Fruit fly (Drosophila melanogaster): ENCODE measurements around the gene PGRP-SA.

The PGRP-SA gene

dm6 chrX:11548701-11549100, 12.7 kb upstream of the PGRP-SA start (continued):
- TF ChIP-seq Stat92E (GFP tag; optimal IDR thresholded peaks at IDR 0.05), result no peak
- no peak for TF ChIP-seq bigmax (GFP tag; optimal IDR thresholded peaks at IDR 0.05)
- TF ChIP-seq Awh (GFP tag; IDR thresholded peaks at IDR 0.05), result no peak
- TF ChIP-seq dysf (GFP tag; IDR thresholded peaks at IDR 0.05), result no peak
- no peak for TF ChIP-seq Fer1 (GFP tag; optimal IDR thresholded peaks at IDR 0.05)
- no peak for TF ChIP-seq wor (GFP tag; IDR thresholded peaks at IDR 0.05)
- no peak for TF ChIP-seq Elba2 (GFP tag; optimal IDR thresholded peaks at IDR 0.05)
- TF ChIP-seq H15 (GFP tag; IDR thresholded peaks at IDR 0.05), result no peak
- no peak for TF ChIP-seq Atf6 (GFP tag; IDR thresholded peaks at IDR 0.05)
- TF ChIP-seq bsh (GFP tag; optimal IDR thresholded peaks at IDR 0.05), result peak; percentile 57 to 69
- 0 out of 2 replicates have a peak, but pooled peaks have one; percentile 10 for TF ChIP-seq HLH3B (GFP tag; IDR thresholded peaks at IDR 0.05)
- TF ChIP-seq CG6689 (GFP tag; IDR thresholded peaks at IDR 0.05), result peak; percentile 38; the same call in 1 of the 2 replicates
- TF ChIP-seq grau (tag; optimal IDR thresholded peaks at IDR 0.05), result peak; percentile 43
- TF ChIP-seq CG3995 (GFP tag; optimal IDR thresholded peaks at IDR 0.05), result no peak
- TF ChIP-seq CG6813 (GFP tag; optimal IDR thresholded peaks at IDR 0.05), result peak; percentile 14
- no peak for TF ChIP-seq CG13123 (GFP tag; optimal IDR thresholded peaks at IDR 0.05)
- TF ChIP-seq Dp (GFP tag; optimal IDR thresholded peaks at IDR 0.05), result no peak
- no peak for TF ChIP-seq vfl (GFP tag; optimal IDR thresholded peaks at IDR 0.05)
- TF ChIP-seq sim (GFP tag; IDR thresholded peaks at IDR 0.05), result no peak
- no peak for TF ChIP-seq Ada2b (GFP tag; IDR thresholded peaks at IDR 0.05)
- no peak for TF ChIP-seq h (optimal IDR thresholded peaks at IDR 0.05)
- TF ChIP-seq Vsx1 (GFP tag; optimal IDR thresholded peaks at IDR 0.05), result no peak
- TF ChIP-seq jumu (GFP tag; optimal IDR thresholded peaks at IDR 0.05), result peak; percentile 57
- TF ChIP-seq CG2120 (GFP tag; optimal IDR thresholded peaks at IDR 0.05), result peak; percentile 16
- TF ChIP-seq vvl (GFP tag; IDR thresholded peaks at IDR 0.05), result peak; percentile 57
- peak; percentile 30 for TF ChIP-seq CG8359 (GFP tag; optimal IDR thresholded peaks at IDR 0.05; ENCODE audit: borderline replicate concordance)
- no peak for TF ChIP-seq dimm (GFP tag; IDR thresholded peaks at IDR 0.05)
- TF ChIP-seq amos (GFP tag; IDR thresholded peaks at IDR 0.05; ENCODE audit: partially characterized antibody), result no peak
- no peak for TF ChIP-seq psq (GFP tag; optimal IDR thresholded peaks at IDR 0.05)
- peak; percentile 59 for TF ChIP-seq CG7839 (tag; optimal IDR thresholded peaks at IDR 0.05)
- peak; percentile 19 for TF ChIP-seq slp2 (GFP tag; optimal IDR thresholded peaks at IDR 0.05)
- no peak for TF ChIP-seq ssp (GFP tag; IDR thresholded peaks at IDR 0.05)
- 0 out of 2 replicates have a peak, but pooled peaks have one; percentile 16 for TF ChIP-seq CG9215 (GFP tag; IDR thresholded peaks at IDR 0.05)
- TF ChIP-seq CG8478 (optimal IDR thresholded peaks at IDR 0.05), result no peak
- TF ChIP-seq ro (GFP tag; IDR thresholded peaks at IDR 0.05), result no peak
- TF ChIP-seq CG11398 (GFP tag; optimal IDR thresholded peaks at IDR 0.05), result peak; percentile 50
- peak; percentile 30 for TF ChIP-seq MTF-1 (GFP tag; optimal IDR thresholded peaks at IDR 0.05; ENCODE audit: borderline replicate concordance)
- TF ChIP-seq lbe (GFP tag; optimal IDR thresholded peaks at IDR 0.05), result no peak
- TF ChIP-seq Mad (GFP tag; optimal IDR thresholded peaks at IDR 0.05), result no peak
- TF ChIP-seq Myb (GFP tag; optimal IDR thresholded peaks at IDR 0.05), result peak; percentile 7
- no peak for TF ChIP-seq wek (GFP tag; optimal IDR thresholded peaks at IDR 0.05)
- TF ChIP-seq Optix (GFP tag; IDR thresholded peaks at IDR 0.05), result no peak
- TF ChIP-seq CG30020 (tag; optimal IDR thresholded peaks at IDR 0.05), result no peak
- no peak for TF ChIP-seq gfzf (GFP tag; optimal IDR thresholded peaks at IDR 0.05)
- TF ChIP-seq CG6254 (GFP tag; optimal IDR thresholded peaks at IDR 0.05), result peak; percentile 9
- no peak for TF ChIP-seq lov (optimal IDR thresholded peaks at IDR 0.05)
- TF ChIP-seq lov (GFP tag; IDR thresholded peaks at IDR 0.05), result no peak
- TF ChIP-seq sr (GFP tag; IDR thresholded peaks at IDR 0.05), result no peak
- TF ChIP-seq zfh1 (GFP tag; IDR thresholded peaks at IDR 0.05), result 0 out of 3 replicates have a peak, but pooled peaks have one; percentile 30
- TF ChIP-seq tll (GFP tag; optimal IDR thresholded peaks at IDR 0.05), result no peak
- TF ChIP-seq YL-1 (GFP tag; optimal IDR thresholded peaks at IDR 0.05), result no peak
- peak; percentile 43 for TF ChIP-seq CG3838 (GFP tag; optimal IDR thresholded peaks at IDR 0.05)
- no peak for TF ChIP-seq gsb (GFP tag; IDR thresholded peaks at IDR 0.05)
